Fruit fly (Drosophila melanogaster): ENCODE measurements around the gene Plap.

The Plap gene

dm6 chr2L:1199912-1200721 lies 30.0 kb upstream of the Plap start, which contains the start of the genes CG43349 and CG5011:
TSS of gene CG43349 (plus strand) at chr2L:1200205.
TSS of gene CG5011 (plus strand) at chr2L:1200671.
- TF ChIP-seq insv (optimal IDR thresholded peaks at IDR 0.05), result no peak
- TF ChIP-seq Sin3A (optimal IDR thresholded peaks at IDR 0.05), result no peak
- TF ChIP-seq psq (optimal IDR thresholded peaks at IDR 0.05), result no peak
- TF ChIP-seq Myc (optimal IDR thresholded peaks at IDR 0.05), result no peak
- no peak for TF ChIP-seq ttk (optimal IDR thresholded peaks at IDR 0.05)
- TF ChIP-seq h (optimal IDR thresholded peaks at IDR 0.05), result no peak

DNA sequence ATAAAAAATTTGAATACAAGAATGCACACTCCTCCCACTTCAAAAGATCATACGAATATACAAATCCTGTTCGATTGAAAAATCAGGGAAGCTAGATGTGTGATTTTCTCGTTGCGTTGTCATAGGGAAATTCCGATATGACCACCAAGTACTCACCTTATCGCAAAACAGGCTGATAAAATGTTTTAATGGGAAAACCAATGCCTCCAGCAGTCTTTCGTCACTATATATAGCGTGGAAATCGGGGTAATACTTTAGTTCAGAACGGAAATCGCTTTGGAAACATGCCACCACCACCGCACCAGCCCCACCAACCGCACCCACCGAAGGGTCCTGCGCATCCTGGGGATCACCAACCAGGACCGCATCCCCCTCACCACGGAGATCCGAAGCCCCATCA lies 29.0 kb upstream of the Plap start, which contains the start of the genes CG5139 and CG43348:
Gene CG5139, minus strand, starts transcription at position 101 of the 400 bp plus-strand sequence.
Gene CG43348, plus strand, starts transcription at position 247 of the 400 bp plus-strand sequence.
- TF ChIP-seq Sin3A (optimal IDR thresholded peaks at IDR 0.05), result no peak
- TF ChIP-seq psq (optimal IDR thresholded peaks at IDR 0.05), result no peak
- TF ChIP-seq Myc (optimal IDR thresholded peaks at IDR 0.05), result no peak
- no peak for TF ChIP-seq ttk (optimal IDR thresholded peaks at IDR 0.05)
- TF ChIP-seq h (optimal IDR thresholded peaks at IDR 0.05), result no peak
- TF ChIP-seq insv (optimal IDR thresholded peaks at IDR 0.05), result no peak

- TF ChIP-seq ttk (optimal IDR thresholded peaks at IDR 0.05), result no peak
- no peak for TF ChIP-seq insv (optimal IDR thresholded peaks at IDR 0.05)
- TF ChIP-seq h (optimal IDR thresholded peaks at IDR 0.05), result no peak
- no peak for TF ChIP-seq Sin3A (optimal IDR thresholded peaks at IDR 0.05)
Observed at dm6 chr2L:1185642-1186497, 15.7 kb upstream of the Plap start, which contains the start of gene CG5001. TSS of gene CG5001 (plus strand) at chr2L:1185757.

dm6 chr2L:1183799-1184198 lies 13.6 kb upstream of the Plap start, which contains the start of the genes CG5126 and Tgt:
TSS of gene CG5126 (minus strand) at chr2L:1184020.
TSS of gene Tgt (plus strand) at chr2L:1184065.
- TF ChIP-seq ttk (optimal IDR thresholded peaks at IDR 0.05) (no peak), h (optimal IDR thresholded peaks at IDR 0.05) (no peak), psq (optimal IDR thresholded peaks at IDR 0.05) (no peak), insv (optimal IDR thresholded peaks at IDR 0.05) (no peak), Myc (optimal IDR thresholded peaks at IDR 0.05) (no peak), Sin3A (optimal IDR thresholded peaks at IDR 0.05) (no peak)

- TF ChIP-seq insv (optimal IDR thresholded peaks at IDR 0.05) (no peak), Sin3A (optimal IDR thresholded peaks at IDR 0.05) (no peak), psq (optimal IDR thresholded peaks at IDR 0.05) (no peak), h (optimal IDR thresholded peaks at IDR 0.05) (no peak), ttk (optimal IDR thresholded peaks at IDR 0.05) (no peak)
Observed at dm6 chr2L:1177522-1177921, 7.4 kb upstream of the Plap start, which contains the start of gene CG4896. TSS of gene CG4896 (plus strand) at chr2L:1177690.

- TF ChIP-seq psq (optimal IDR thresholded peaks at IDR 0.05) (no peak), insv (optimal IDR thresholded peaks at IDR 0.05) (no peak), Sin3A (optimal IDR thresholded peaks at IDR 0.05) (no peak), Myc (optimal IDR thresholded peaks at IDR 0.05) (no peak), ttk (optimal IDR thresholded peaks at IDR 0.05) (no peak)
Observed at dm6 chr2L:1172704-1173107, 2.5 kb upstream of the Plap start, which contains the start of the genes Charon and CG4887. TSS of gene Charon (minus strand) at chr2L:1172805. TSS of gene CG4887 (plus strand) at chr2L:1173009.

DNA sequence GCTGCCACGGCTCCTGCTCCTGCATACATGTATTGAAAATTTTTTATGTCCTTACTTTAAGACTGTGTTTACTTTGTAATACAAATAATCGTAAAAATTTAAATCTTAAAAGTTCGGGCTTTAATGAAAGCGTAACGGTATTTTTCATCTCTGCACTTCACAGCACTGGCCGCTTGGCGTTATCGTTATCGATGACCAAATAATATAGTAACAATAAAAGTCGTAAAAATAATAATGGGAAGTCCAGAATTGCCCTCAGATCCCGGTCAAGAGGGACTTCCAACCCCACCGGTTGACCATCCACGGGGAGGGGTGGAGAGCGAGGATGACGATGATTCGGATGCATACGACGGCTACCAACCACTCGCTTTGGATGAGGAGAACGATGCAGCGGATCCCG lies 3.8 kb downstream of the Plap start, which contains the start of gene CG14341:
Gene CG14341, plus strand, starts transcription at position 181 of the 400 bp plus-strand sequence.
- TF ChIP-seq Myc (optimal IDR thresholded peaks at IDR 0.05) (no peak), psq (optimal IDR thresholded peaks at IDR 0.05) (no peak), ttk (optimal IDR thresholded peaks at IDR 0.05) (no peak), insv (optimal IDR thresholded peaks at IDR 0.05) (no peak), h (optimal IDR thresholded peaks at IDR 0.05) (no peak), Sin3A (optimal IDR thresholded peaks at IDR 0.05) (no peak)

DNA sequence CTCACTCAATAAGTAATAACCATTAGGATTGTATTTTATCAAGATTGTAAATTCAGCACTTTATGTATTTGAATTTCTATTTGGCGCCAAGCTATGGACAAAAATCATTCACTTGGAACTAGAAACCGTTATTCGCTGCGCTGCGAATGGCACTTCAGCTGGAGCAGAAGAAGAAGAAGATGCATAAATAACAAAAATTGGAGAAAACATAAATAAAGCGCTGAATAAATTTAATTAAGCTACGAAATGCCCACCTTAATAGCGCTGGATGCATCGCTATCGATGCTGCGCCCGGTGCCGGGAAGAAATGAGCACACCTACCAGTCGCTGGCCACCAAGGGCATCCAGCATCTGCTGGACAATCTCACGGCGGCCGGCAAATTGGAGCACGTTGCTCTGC lies 5.9 kb downstream of the Plap start, which contains the start of gene IntS14:
Gene IntS14, plus strand, starts transcription at position 150 of the 400 bp plus-strand sequence.
- no peak for TF ChIP-seq insv (optimal IDR thresholded peaks at IDR 0.05)

dm6 chr2L:1163538-1164143 lies 6.5 kb downstream of the Plap start, which contains the start of gene CG5080:
TSS of gene CG5080 (minus strand) at chr2L:1163886.
- TF ChIP-seq psq (optimal IDR thresholded peaks at IDR 0.05), result no peak
- TF ChIP-seq insv (optimal IDR thresholded peaks at IDR 0.05), result no peak
- no peak for TF ChIP-seq Myc (optimal IDR thresholded peaks at IDR 0.05)
- no peak for TF ChIP-seq ttk (optimal IDR thresholded peaks at IDR 0.05)
- no peak for TF ChIP-seq h (optimal IDR thresholded peaks at IDR 0.05)
- TF ChIP-seq Sin3A (optimal IDR thresholded peaks at IDR 0.05), result no peak

- no peak for TF ChIP-seq insv (optimal IDR thresholded peaks at IDR 0.05)
- TF ChIP-seq ttk (optimal IDR thresholded peaks at IDR 0.05), result no peak
- no peak for TF ChIP-seq Myc (optimal IDR thresholded peaks at IDR 0.05)
- TF ChIP-seq h (optimal IDR thresholded peaks at IDR 0.05), result no peak
- TF ChIP-seq psq (optimal IDR thresholded peaks at IDR 0.05), result no peak
Observed at dm6 chr2L:1158519-1159319, 11.4 kb downstream of the Plap start, which contains the start of gene Tango14. TSS of gene Tango14 (plus strand) at chr2L:1158661.
